Fruit fly (Drosophila melanogaster) whole organism, prepupa: ENCODE results near the gene CG43312.

Source experiments
- CG11762 ChIP-seq: fragments of 200-800 bp; sonication (Bioruptor generic); optimal IDR thresholded peaks from 3 replicates; lab custom pipeline; 2016; ENCODE audit warnings: missing biosample characterization, missing genetic modification characterization; ENCODE audit not compliant: insufficient read depth
- CG16779 ChIP-seq: fragments of 200-800 bp; sonication (Bioruptor generic); optimal IDR thresholded peaks from 3 replicates; lab custom pipeline; 2017; ENCODE audit warnings: missing biosample characterization, mild to moderate bottlenecking, missing genetic modification characterization
- CG3032 ChIP-seq: fragments of 200-800 bp; optimal IDR thresholded peaks from 2 replicates; lab custom pipeline; 2019; ENCODE audit warnings: missing biosample characterization, mild to moderate bottlenecking, missing genetic modification characterization, moderate library complexity
- Hr38 ChIP-seq: sonication (Bioruptor generic); optimal IDR thresholded peaks from 2 replicates; lab custom pipeline; 2016; ENCODE audit warnings: missing biosample characterization, missing genetic modification characterization
- Lpt ChIP-seq: fragments of 200-800 bp; sonication (Bioruptor generic); optimal IDR thresholded peaks from 3 replicates; lab custom pipeline; 2016; ENCODE audit warnings: missing biosample characterization, missing genetic modification characterization
- Sox102F ChIP-seq: fragments of 200-800 bp; sonication (Bioruptor generic); optimal IDR thresholded peaks from 2 replicates; lab custom pipeline; 2016; ENCODE audit warnings: missing biosample characterization, mild to moderate bottlenecking, missing genetic modification characterization
- Sox15 ChIP-seq: fragments of 200-800 bp; sonication (Bioruptor generic); optimal IDR thresholded peaks from 3 replicates; lab custom pipeline; 2016; ENCODE audit warnings: missing biosample characterization, missing genetic modification characterization
- achi ChIP-seq: fragments of 200-800 bp; sonication (Bioruptor generic); optimal IDR thresholded peaks from 3 replicates; lab custom pipeline; 2016; ENCODE audit warnings: missing biosample characterization, missing genetic modification characterization
- acj6 ChIP-seq: fragments of 200-800 bp; sonication (Bioruptor generic); optimal IDR thresholded peaks from 3 replicates; lab custom pipeline; 2016; ENCODE audit warnings: missing biosample characterization, missing genetic modification characterization
- net ChIP-seq: fragments of 200-800 bp; sonication (Bioruptor generic); optimal IDR thresholded peaks from 3 replicates; lab custom pipeline; 2016; ENCODE audit warnings: missing biosample characterization, missing genetic modification characterization
- spab ChIP-seq: fragments of 200-800 bp; sonication (Bioruptor generic); optimal IDR thresholded peaks from 2 replicates; lab custom pipeline; 2017; ENCODE audit warnings: missing biosample characterization, mild to moderate bottlenecking, missing genetic modification characterization, missing genetic modification reagents

DNA sequence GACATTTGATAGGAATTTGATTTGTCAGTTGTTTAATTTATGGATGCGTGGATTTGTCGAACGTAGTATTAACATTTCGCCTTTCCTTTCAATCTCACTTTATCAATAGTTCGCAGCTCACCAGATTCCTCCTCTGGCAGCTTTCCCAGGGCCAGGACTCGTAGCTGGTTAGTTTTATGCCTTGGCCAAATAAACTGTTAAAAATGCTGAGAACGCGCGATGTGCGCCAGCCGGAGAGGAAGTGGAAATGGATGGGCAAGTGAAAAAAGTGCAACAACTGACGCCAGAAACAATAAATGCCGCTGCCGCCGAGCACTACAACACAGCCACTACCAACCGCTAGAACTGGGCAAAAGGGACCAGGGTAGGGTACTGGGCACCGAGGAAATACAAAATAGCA, 17.9 kb upstream of the CG43312 start:
- TF ChIP-seq acj6: no peak
- TF ChIP-seq CG16779 (tag; lab: Kevin White, UChicago): no peak
- no peak for TF ChIP-seq CG11762
- no peak for TF ChIP-seq CG3032 (tag; lab: Kevin White, UChicago)
- TF ChIP-seq achi (GFP tag; lab: Kevin White, UChicago): no peak
- no peak for TF ChIP-seq Sox102F
- no peak for TF ChIP-seq spab (GFP tag; lab: Kevin White, UChicago)
- TF ChIP-seq Lpt (GFP tag; lab: Kevin White, UChicago): no peak
- no peak for TF ChIP-seq net (GFP tag; lab: Kevin White, UChicago)
- TF ChIP-seq Hr38 (GFP tag; lab: Kevin White, UChicago): no peak
- TF ChIP-seq Sox15 (GFP tag; lab: Kevin White, UChicago): no peak
